Worm (Caenorhabditis elegans) whole organism, L2 larva: ENCODE results near the gene W04G3.12.

ENCODE experiments used
- aly-2 ChIP-seq: fragments of 150-350 bp; optimal IDR thresholded peaks from 2 replicates; lab custom pipeline; 2014; ENCODE audit warnings: missing biosample characterization, missing genetic modification characterization
- ceh-82 ChIP-seq: fragments of 150-350 bp; optimal IDR thresholded peaks from 2 replicates; lab custom pipeline; 2014; ENCODE audit warnings: missing biosample characterization, missing genetic modification characterization
- gmeb-1 ChIP-seq: fragments of 150-350 bp; optimal IDR thresholded peaks from 2 replicates; lab custom pipeline; 2014; ENCODE audit warnings: missing biosample characterization, missing genetic modification characterization
- lin-11 ChIP-seq: fragments of 150-350 bp; sonication (generic microtip); optimal IDR thresholded peaks from 2 replicates; lab custom pipeline; 2014; ENCODE audit warnings: missing biosample characterization, missing genetic modification characterization, inconsistent platforms, mixed read lengths
- lin-13 ChIP-seq: fragments of 150-350 bp; optimal IDR thresholded peaks from 2 replicates; lab custom pipeline; 2014; ENCODE audit warnings: missing biosample characterization, missing genetic modification reagents, missing genetic modification characterization
- lin-39 ChIP-seq: fragments of 150-350 bp; optimal IDR thresholded peaks from 2 replicates; lab custom pipeline; 2014; ENCODE audit warnings: missing biosample characterization, missing genetic modification reagents, missing genetic modification characterization
- mab-5 ChIP-seq: fragments of 150-350 bp; optimal IDR thresholded peaks from 2 replicates; lab custom pipeline; 2014; ENCODE audit warnings: missing biosample characterization, missing genetic modification characterization
- nhr-12 ChIP-seq: fragments of 150-350 bp; optimal IDR thresholded peaks from 2 replicates; lab custom pipeline; 2014; ENCODE audit warnings: missing biosample characterization, missing genetic modification characterization
- nhr-129 ChIP-seq: fragments of 150-350 bp; optimal IDR thresholded peaks from 2 replicates; lab custom pipeline; 2014; ENCODE audit warnings: missing biosample characterization, missing genetic modification characterization
- nhr-25 ChIP-seq: fragments of 150-350 bp; sonication (generic microtip); optimal IDR thresholded peaks from 3 replicates; lab custom pipeline; 2014; ENCODE audit warnings: missing biosample characterization, missing genetic modification characterization
- sma-3 ChIP-seq: sonication (generic microtip); optimal IDR thresholded peaks from 2 replicates; lab custom pipeline; 2016; ENCODE audit warnings: missing genetic modification reagents, missing genetic modification characterization, missing compliant biosample characterization
- snpc-4 ChIP-seq: fragments of 150-350 bp; optimal IDR thresholded peaks from 2 replicates; lab custom pipeline; 2014; ENCODE audit warnings: missing biosample characterization, missing genetic modification characterization
- unc-39 ChIP-seq: fragments of 150-350 bp; optimal IDR thresholded peaks from 2 replicates; lab custom pipeline; 2014; ENCODE audit warnings: missing biosample characterization, missing genetic modification characterization
- unc-62 ChIP-seq: fragments of 150-350 bp; optimal IDR thresholded peaks from 2 replicates; lab custom pipeline; 2014; ENCODE audit warnings: missing biosample characterization, missing genetic modification reagents, missing genetic modification characterization

DNA sequence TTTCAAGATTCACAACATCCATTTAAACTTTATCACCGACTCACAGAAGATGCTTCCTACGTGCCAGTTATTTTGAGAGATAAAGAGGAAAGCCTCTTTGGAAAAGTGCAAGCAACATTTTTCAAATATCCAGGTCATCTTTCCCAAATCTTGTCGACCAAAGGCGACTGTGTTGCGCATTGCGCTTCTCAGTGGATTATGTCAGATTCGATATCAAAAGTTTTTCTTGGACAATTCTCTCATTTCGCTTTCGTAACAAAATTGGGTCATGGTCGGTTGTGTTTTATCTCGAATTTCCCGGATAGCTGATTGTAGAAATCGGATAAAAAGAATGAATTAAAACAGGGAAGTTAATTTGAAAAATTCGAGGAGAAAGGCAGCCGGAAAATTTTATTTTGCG lies 9.3 kb downstream of the W04G3.12 start:
- no peak for TF ChIP-seq mab-5 (tag; lab: Kevin White, UChicago)
- no peak for TF ChIP-seq gmeb-1 (tag; lab: Kevin White, UChicago)
- no peak for TF ChIP-seq lin-13 (GFP tag; lab: Kevin White, UChicago)
- TF ChIP-seq nhr-12 (tag; lab: Kevin White, UChicago), result no peak
- no peak for TF ChIP-seq nhr-129 (tag; lab: Kevin White, UChicago)
- no peak for TF ChIP-seq ceh-82 (tag; lab: Kevin White, UChicago)
- TF ChIP-seq unc-62, result no peak
- no peak for TF ChIP-seq sma-3 (GFP tag; lab: Kevin White, UChicago)
- no peak for TF ChIP-seq lin-39 (tag; lab: Kevin White, UChicago)
- no peak for TF ChIP-seq snpc-4
- no peak for TF ChIP-seq unc-39 (tag; lab: Kevin White, UChicago)
- no peak for TF ChIP-seq lin-11
- TF ChIP-seq nhr-25 (tag; lab: Kevin White, UChicago), result no peak
- TF ChIP-seq aly-2 (tag; lab: Kevin White, UChicago), result no peak
